Fruit fly (Drosophila melanogaster): ENCODE measurements around the gene CG31013.
A peak's percentile ranks its signal among the peaks of the same experiment; 100 is the strongest.

Gene CG31013

dm6 chr3R:30600154-30601009, 45.3 kb downstream of the CG31013 start (continued):
- TF ChIP-seq p53 (GFP tag; optimal IDR thresholded peaks at IDR 0.05), result peak; percentile 66
- peak; percentile 89 for TF ChIP-seq sisA (GFP tag; IDR thresholded peaks at IDR 0.05)
- TF ChIP-seq nmo (GFP tag; optimal IDR thresholded peaks at IDR 0.05), result peak; percentile 92
- TF ChIP-seq tgo (GFP tag; IDR thresholded peaks at IDR 0.05), result peak; percentile 95
- TF ChIP-seq CG15073 (GFP tag; optimal IDR thresholded peaks at IDR 0.05), result no peak
- TF ChIP-seq MBD-R2 (GFP tag; IDR thresholded peaks at IDR 0.05), result peak; percentile 68; the same call in 1 of the 2 replicates
- TF ChIP-seq slp2 (GFP tag; optimal IDR thresholded peaks at IDR 0.05), result peak; percentile 82
- peak; percentile 60 for TF ChIP-seq da (GFP tag; optimal IDR thresholded peaks at IDR 0.05)
- TF ChIP-seq CG7928 (GFP tag; optimal IDR thresholded peaks at IDR 0.05), result peak; percentile 56
- TF ChIP-seq CG10209 (GFP tag; optimal IDR thresholded peaks at IDR 0.05), result peak; percentile 87
- TF ChIP-seq CG13123 (GFP tag; optimal IDR thresholded peaks at IDR 0.05), result peak; percentile 85
- TF ChIP-seq CG6689 (GFP tag; IDR thresholded peaks at IDR 0.05), result peak; percentile 93
- TF ChIP-seq Hmr (GFP tag; optimal IDR thresholded peaks at IDR 0.05), result peak; percentile 93
- TF ChIP-seq Sox102F (GFP tag; optimal IDR thresholded peaks at IDR 0.05), result peak; percentile 92
- TF ChIP-seq vvl (GFP tag; IDR thresholded peaks at IDR 0.05), result peak; percentile 99
- TF ChIP-seq CG8944 (GFP tag; optimal IDR thresholded peaks at IDR 0.05), result peak; percentile 79
- TF ChIP-seq inv (GFP tag; IDR thresholded peaks at IDR 0.05; ENCODE audit: partially characterized antibody), result 0 out of 2 replicates have a peak, but pooled peaks have one; percentile 31
- TF ChIP-seq HmgD (GFP tag; optimal IDR thresholded peaks at IDR 0.05), result peak; percentile 31
- TF ChIP-seq CG1647 (GFP tag; optimal IDR thresholded peaks at IDR 0.05), result peak; percentile 68
- TF ChIP-seq CG10543 (GFP tag; optimal IDR thresholded peaks at IDR 0.05), result peak; percentile 70
- peak; percentile 88 for TF ChIP-seq tap (tag; optimal IDR thresholded peaks at IDR 0.05)
- TF ChIP-seq org-1 (GFP tag; optimal IDR thresholded peaks at IDR 0.05), result peak; percentile 88
- TF ChIP-seq zf30C (GFP tag; optimal IDR thresholded peaks at IDR 0.05), result peak; percentile 92
- peak; percentile 91 for TF ChIP-seq NC2β (GFP tag; optimal IDR thresholded peaks at IDR 0.05)
- TF ChIP-seq jing (GFP tag; optimal IDR thresholded peaks at IDR 0.05), result peak; percentile 64
- TF ChIP-seq CG14050 (GFP tag; IDR thresholded peaks at IDR 0.05), result peak; percentile 93
- TF ChIP-seq CG12769 (tag; optimal IDR thresholded peaks at IDR 0.05), result peak; percentile 68
- TF ChIP-seq CG8089 (GFP tag; optimal IDR thresholded peaks at IDR 0.05), result peak; percentile 69
- TF ChIP-seq CG8359 (GFP tag; optimal IDR thresholded peaks at IDR 0.05; ENCODE audit: borderline replicate concordance), result peak; percentile 53
- no peak for TF ChIP-seq sc (optimal IDR thresholded peaks at IDR 0.05)
- peak; percentile 80 for TF ChIP-seq sc (GFP tag; optimal IDR thresholded peaks at IDR 0.05)
- TF ChIP-seq CG7987 (GFP tag; optimal IDR thresholded peaks at IDR 0.05), result peak; percentile 85
- TF ChIP-seq CG9727 (GFP tag; optimal IDR thresholded peaks at IDR 0.05), result peak; percentile 92
- TF ChIP-seq gsb (GFP tag; IDR thresholded peaks at IDR 0.05), result peak; percentile 85
- peak; percentile 89 for TF ChIP-seq lmd (GFP tag; IDR thresholded peaks at IDR 0.05)
- TF ChIP-seq H15 (GFP tag; IDR thresholded peaks at IDR 0.05), result peak; percentile 93
- peak; percentile 51; the same call in 1 of the 3 replicates for TF ChIP-seq CG11560 (tag; IDR thresholded peaks at IDR 0.05)
- peak; percentile 78 for TF ChIP-seq fd64A (GFP tag; optimal IDR thresholded peaks at IDR 0.05)
- TF ChIP-seq Fer3 (tag; optimal IDR thresholded peaks at IDR 0.05), result peak; percentile 89
- TF ChIP-seq wor (GFP tag; IDR thresholded peaks at IDR 0.05), result peak; percentile 77
- peak in 1 of 3 experiments; percentile 49 for TF ChIP-seq Stat92E (GFP tag; optimal IDR thresholded peaks at IDR 0.05)
- TF ChIP-seq wek (GFP tag; optimal IDR thresholded peaks at IDR 0.05), result peak; percentile 73
- peak; percentile 70 for TF ChIP-seq B-H2 (GFP tag; optimal IDR thresholded peaks at IDR 0.05)
- no peak for TF ChIP-seq cad (GFP tag; optimal IDR thresholded peaks at IDR 0.05)
- TF ChIP-seq Chrac-16 (GFP tag; optimal IDR thresholded peaks at IDR 0.05), result peak; percentile 87
- peak; percentile 85 for TF ChIP-seq CG2875 (GFP tag; optimal IDR thresholded peaks at IDR 0.05)
- TF ChIP-seq BEAF-32 (GFP tag; optimal IDR thresholded peaks at IDR 0.05), result peak; percentile 26
- no peak for TF ChIP-seq CG15479 (GFP tag; optimal IDR thresholded peaks at IDR 0.05)

All from whole organism, embryonic.